Fruit fly (Drosophila melanogaster) whole organism, adult: ENCODE data around the gene CG8664.
A peak's percentile ranks its signal among the peaks of the same experiment; 100 is the strongest.

Experiments
- CG11617 ChIP-seq: fragments of 200-800 bp; sonication (Bioruptor generic); optimal IDR thresholded peaks from 2 replicates; lab custom pipeline; 2017; ENCODE audit warnings: mild to moderate bottlenecking, missing biosample characterization, missing genetic modification reagents, missing genetic modification characterization
- CG12768 ChIP-seq: fragments of 200-800 bp; sonication (Bioruptor generic); optimal IDR thresholded peaks from 2 replicates; lab custom pipeline; 2017; ENCODE audit warnings: missing biosample characterization, missing genetic modification characterization, mild to moderate bottlenecking, moderate library complexity, missing genetic modification reagents
- CG14711 ChIP-seq: fragments of 200-800 bp; sonication (Bioruptor generic); optimal IDR thresholded peaks from 2 replicates; lab custom pipeline; 2018; ENCODE audit warnings: missing biosample characterization, mild to moderate bottlenecking, missing genetic modification characterization, moderate library complexity
- CG1620 ChIP-seq: fragments of 200-800 bp; sonication (Bioruptor generic); optimal IDR thresholded peaks from 2 replicates; lab custom pipeline; 2016; ENCODE audit warnings: missing biosample characterization, missing genetic modification characterization
- CG33017 ChIP-seq: fragments of 200-800 bp; sonication (Bioruptor generic); optimal IDR thresholded peaks from 2 replicates; lab custom pipeline; 2018; ENCODE audit warnings: missing biosample characterization, mild to moderate bottlenecking, missing genetic modification characterization, moderate library complexity
- CG5204 ChIP-seq: fragments of 200-800 bp; sonication (Bioruptor generic); optimal IDR thresholded peaks from 2 replicates; lab custom pipeline; 2016; ENCODE audit warnings: missing biosample characterization, missing genetic modification characterization
- CG7045 ChIP-seq: fragments of 200-800 bp; sonication (Bioruptor generic); optimal IDR thresholded peaks from 2 replicates; lab custom pipeline; 2017; ENCODE audit warnings: missing biosample characterization, mild to moderate bottlenecking, missing genetic modification characterization
- CG7101 ChIP-seq: fragments of 200-800 bp; sonication (Bioruptor generic); optimal IDR thresholded peaks from 2 replicates; lab custom pipeline; 2018; ENCODE audit warnings: missing biosample characterization, mild to moderate bottlenecking, missing genetic modification characterization, moderate library complexity
- Clk ChIP-seq: fragments of 200-800 bp; sonication (Bioruptor generic); optimal IDR thresholded peaks from 2 replicates; lab custom pipeline; 2017; ENCODE audit warnings: missing biosample characterization, missing genetic modification characterization
- Crg-1 ChIP-seq: fragments of 200-800 bp; sonication (Bioruptor generic); optimal IDR thresholded peaks from 2 replicates; lab custom pipeline; 2016; ENCODE audit warnings: missing biosample characterization, missing genetic modification characterization
- Hr96 ChIP-seq: fragments of 200-800 bp; sonication (Bioruptor generic); optimal IDR thresholded peaks from 2 replicates; lab custom pipeline; 2016; ENCODE audit warnings: missing biosample characterization, missing genetic modification characterization
- Mnt ChIP-seq: fragments of 200-800 bp; sonication (Bioruptor generic); optimal IDR thresholded peaks from 2 replicates; lab custom pipeline; 2016; ENCODE audit warnings: missing biosample characterization, mild to moderate bottlenecking, missing genetic modification characterization
- bab1 ChIP-seq: fragments of 200-800 bp; sonication (Bioruptor generic); optimal IDR thresholded peaks from 3 replicates; lab custom pipeline; 2019; ENCODE audit warnings: missing biosample characterization, mild to moderate bottlenecking, missing genetic modification characterization, moderate library complexity
- cic ChIP-seq: fragments of 200-800 bp; sonication (Bioruptor generic); optimal IDR thresholded peaks from 2 replicates; lab custom pipeline; 2017; ENCODE audit warnings: missing biosample characterization, mild to moderate bottlenecking, missing genetic modification characterization, moderate library complexity
- cnc ChIP-seq, 2 experiments: fragments of >200 bp; optimal IDR thresholded peaks; 2 replicates each; lab custom pipeline; 2017
- kay ChIP-seq: fragments of 200-800 bp; sonication (Bioruptor generic); peaks from one replicate; lab custom pipeline; 2016; ENCODE audit warnings: missing biosample characterization, missing genetic modification characterization, borderline replicate concordance
- ovo ChIP-seq: fragments of 200-800 bp; sonication (Bioruptor generic); optimal IDR thresholded peaks from 2 replicates; lab custom pipeline; 2016; ENCODE audit warnings: missing biosample characterization, missing genetic modification characterization
- pad ChIP-seq: fragments of 200-800 bp; sonication (Bioruptor generic); optimal IDR thresholded peaks from 3 replicates; lab custom pipeline; 2017; ENCODE audit warnings: missing biosample characterization, missing genetic modification characterization, mild to moderate bottlenecking, moderate library complexity, missing genetic modification reagents
- tj ChIP-seq: fragments of 200-800 bp; sonication (Bioruptor generic); optimal IDR thresholded peaks from 3 replicates; lab custom pipeline; 2017; ENCODE audit warnings: missing biosample characterization, mild to moderate bottlenecking, missing genetic modification characterization, moderate library complexity
- toe ChIP-seq: fragments of 200-800 bp; sonication (Bioruptor generic); optimal IDR thresholded peaks from 2 replicates; lab custom pipeline; 2016; ENCODE audit warnings: missing biosample characterization, missing genetic modification characterization

The CG8664 gene

dm6 chrX:17294169-17294833, 11.8 kb upstream of the CG8664 start:
- no peak for TF ChIP-seq toe (GFP tag; lab: Kevin White, UChicago)
- TF ChIP-seq tj (GFP tag; lab: Kevin White, UChicago): peak; percentile 82
- TF ChIP-seq CG5204 (GFP tag; lab: Kevin White, UChicago): no peak
- TF ChIP-seq CG7101 (tag; lab: Kevin White, UChicago): no peak
- TF ChIP-seq CG12768 (GFP tag; lab: Kevin White, UChicago): peak; percentile 2
- no peak for TF ChIP-seq pad (GFP tag; lab: Kevin White, UChicago)

- TF ChIP-seq bab1 (GFP tag; lab: Kevin White, UChicago) (peak; percentile 85), kay (GFP tag; lab: Kevin White, UChicago) (peak; percentile 36), pad (GFP tag; lab: Kevin White, UChicago) (peak; percentile 6), Hr96 (GFP tag; lab: Kevin White, UChicago) (no peak), CG14711 (tag; lab: Kevin White, UChicago) (peak; percentile 64)
Observed at dm6 chrX:17293385-17293784, 10.9 kb upstream of the CG8664 start.

- TF ChIP-seq Hr96 (GFP tag; lab: Kevin White, UChicago): peak; percentile 82
- TF ChIP-seq CG7101 (tag; lab: Kevin White, UChicago): peak; percentile 92
- TF ChIP-seq cic (GFP tag; lab: Kevin White, UChicago): no peak
- TF ChIP-seq CG5204 (GFP tag; lab: Kevin White, UChicago): peak; percentile 77
- peak; percentile 94 for TF ChIP-seq tj (GFP tag; lab: Kevin White, UChicago)
- TF ChIP-seq Clk: no peak
- TF ChIP-seq CG7045: peak; percentile 58
- TF ChIP-seq CG11617 (GFP tag; lab: Kevin White, UChicago): peak; percentile 94
- TF ChIP-seq pad (GFP tag; lab: Kevin White, UChicago): peak; percentile 83
- TF ChIP-seq CG1620: peak; percentile 82
- peak; percentile 44 for TF ChIP-seq toe (GFP tag; lab: Kevin White, UChicago)
- TF ChIP-seq kay (GFP tag; lab: Kevin White, UChicago): no peak
- peak; percentile 94 for TF ChIP-seq bab1 (GFP tag; lab: Kevin White, UChicago)
- peak; percentile 71 for TF ChIP-seq Mnt (GFP tag; lab: Kevin White, UChicago)
- peak; percentile 77 for TF ChIP-seq CG33017 (tag; lab: Kevin White, UChicago)
- TF ChIP-seq cnc (optimal IDR thresholded peaks at IDR 0.05; lab: Kevin White, UChicago): no peak
- TF ChIP-seq CG12768 (GFP tag; lab: Kevin White, UChicago): peak; percentile 72
- TF ChIP-seq CG14711 (tag; lab: Kevin White, UChicago): peak; percentile 93
- peak; percentile 74 for TF ChIP-seq Crg-1 (GFP tag; lab: Kevin White, UChicago)
- peak; percentile 82 for TF ChIP-seq ovo (GFP tag; lab: Kevin White, UChicago)
Observed at dm6 chrX:17292050-17292730, 9.7 kb upstream of the CG8664 start.

- TF ChIP-seq tj (GFP tag; lab: Kevin White, UChicago) (peak; percentile 22), cnc (optimal IDR thresholded peaks at IDR 0.05; lab: Kevin White, UChicago) (no peak)
Observed at dm6 chrX:17290960-17291432, 8.5 kb upstream of the CG8664 start.

- TF ChIP-seq pad (GFP tag; lab: Kevin White, UChicago) (no peak), Hr96 (GFP tag; lab: Kevin White, UChicago) (no peak), tj (GFP tag; lab: Kevin White, UChicago) (peak; percentile 51), CG7101 (tag; lab: Kevin White, UChicago) (no peak), CG5204 (GFP tag; lab: Kevin White, UChicago) (no peak), Clk (no peak), bab1 (GFP tag; lab: Kevin White, UChicago) (no peak), toe (GFP tag; lab: Kevin White, UChicago) (no peak), Crg-1 (GFP tag; lab: Kevin White, UChicago) (no peak), CG11617 (GFP tag; lab: Kevin White, UChicago) (no peak), cic (GFP tag; lab: Kevin White, UChicago) (no peak), CG33017 (tag; lab: Kevin White, UChicago) (no peak), CG12768 (GFP tag; lab: Kevin White, UChicago) (no peak), ovo (GFP tag; lab: Kevin White, UChicago) (no peak), CG7045 (no peak), kay (GFP tag; lab: Kevin White, UChicago) (peak; percentile 57), CG1620 (no peak), Mnt (GFP tag; lab: Kevin White, UChicago) (no peak)
Observed at dm6 chrX:17290154-17290959, 7.8 kb upstream of the CG8664 start.
